Worm (Caenorhabditis elegans): ENCODE results near the gene htrl-1.

ce11 chrV:11536667-11537066, 40.5 kb upstream of the htrl-1 start:
- TF ChIP-seq flt-1 (GFP tag; IDR thresholded peaks at IDR 0.05) (no peak), ama-1 (optimal IDR thresholded peaks at IDR 0.05) (no peak), B0310.2 (tag; optimal IDR thresholded peaks at IDR 0.05) (no peak)
